Worm (Caenorhabditis elegans) whole organism, mixed stage, embryonic: ENCODE data around the gene nop-1.

ENCODE experiments used
- mep-1 ChIP-seq: fragments of 150-350 bp; optimal IDR thresholded peaks from 2 replicates; lab custom pipeline; 2017; ENCODE audit warnings: missing biosample characterization, missing genetic modification reagents, missing genetic modification characterization, inconsistent platforms
- nhr-12 ChIP-seq: fragments of 150-350 bp; optimal IDR thresholded peaks from 2 replicates; lab custom pipeline; 2014; ENCODE audit warnings: missing biosample characterization, missing genetic modification characterization
- pha-4 ChIP-seq: fragments of 150-350 bp; optimal IDR thresholded peaks from 2 replicates; lab custom pipeline; 2018; ENCODE audit warnings: missing biosample characterization, missing genetic modification reagents, missing genetic modification characterization
- ztf-11 ChIP-seq: fragments of 150-350 bp; optimal IDR thresholded peaks from 2 replicates; lab custom pipeline; 2014; ENCODE audit warnings: missing biosample characterization, missing genetic modification characterization

DNA sequence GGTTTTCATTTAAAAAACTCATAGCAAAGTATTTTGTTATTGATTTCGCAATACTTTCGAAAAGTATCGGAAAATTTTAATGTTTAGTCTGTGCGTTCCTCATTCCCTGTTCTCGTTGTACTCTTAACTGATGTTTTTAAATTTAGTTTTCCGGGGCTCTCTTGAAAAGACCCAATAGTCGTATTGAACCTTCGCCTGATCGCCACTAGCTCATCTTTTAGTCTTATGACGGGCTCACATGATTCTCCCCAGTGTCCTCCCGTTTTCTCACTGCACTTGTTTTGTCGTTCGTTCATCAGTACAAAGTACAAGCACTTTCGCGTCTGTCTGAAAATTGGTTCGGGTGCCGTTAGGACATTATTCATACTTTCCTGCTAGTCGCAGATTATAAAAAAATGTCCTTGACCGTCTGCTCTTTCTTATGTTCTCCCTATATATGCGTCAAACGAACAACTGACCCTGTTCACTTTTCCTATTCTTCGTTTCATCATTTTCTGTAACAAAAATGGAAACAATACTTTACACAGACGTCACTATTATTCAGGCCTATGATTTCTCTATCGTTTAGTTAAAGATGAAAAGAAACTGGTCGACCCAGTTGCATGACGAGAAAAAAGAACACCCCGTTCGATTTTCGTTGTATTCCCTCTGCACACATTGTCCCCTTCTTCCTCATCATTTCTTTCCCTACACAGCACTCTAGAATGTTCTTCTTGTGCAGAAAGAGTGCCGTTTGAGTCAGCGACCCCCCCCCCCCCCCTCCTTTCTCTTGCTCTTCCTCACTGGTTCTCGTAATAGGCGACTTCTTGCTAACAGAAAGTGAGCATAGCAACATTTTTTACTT, 18.8 kb upstream of the nop-1 start, which contains the start of gene ubq-1:
- no peak for TF ChIP-seq mep-1 (tag; lab: Kevin White, UChicago)
- TF ChIP-seq nhr-12: no peak
- TF ChIP-seq ztf-11: no peak
- no peak for TF ChIP-seq pha-4 (tag; lab: Kevin White, UChicago)
